Fruit fly (Drosophila melanogaster) whole organism, pupa: Measurements from ENCODE around the gene Six4.

Experiments
- CG10348 ChIP-seq: fragments of 200-800 bp; sonication (Bioruptor generic); IDR thresholded peaks from 2 replicates; pipeline ENCODE4 v1.3.6; 2022; ENCODE audit warnings: missing biosample characterization, missing genetic modification characterization
- CG12605 ChIP-seq: fragments of 200-800 bp; sonication (Bioruptor generic); IDR thresholded peaks from 2 replicates; pipeline ENCODE4 v1.3.6; 2022; ENCODE audit warnings: missing biosample characterization, missing genetic modification characterization
- CG13204 ChIP-seq: fragments of 200-800 bp; sonication (Bioruptor generic); optimal IDR thresholded peaks from 2 replicates; lab custom pipeline; 2018; ENCODE audit warnings: missing biosample characterization, mild to moderate bottlenecking, missing genetic modification characterization, moderate library complexity
- CG34367 ChIP-seq: fragments of 200-800 bp; sonication (Bioruptor generic); optimal IDR thresholded peaks from 2 replicates; lab custom pipeline; 2018; ENCODE audit warnings: missing biosample characterization, mild to moderate bottlenecking, missing genetic modification characterization
- CG9948 ChIP-seq: fragments of 200-800 bp; sonication (Bioruptor generic); optimal IDR thresholded peaks from 2 replicates; lab custom pipeline; 2018; ENCODE audit warnings: missing biosample characterization, mild to moderate bottlenecking, missing genetic modification characterization, moderate library complexity
- EcR ChIP-seq: fragments of 200-800 bp; sonication (Bioruptor generic); optimal IDR thresholded peaks from 3 replicates; lab custom pipeline; 2019; ENCODE audit warnings: missing biosample characterization, missing genetic modification characterization, mild to moderate bottlenecking, moderate library complexity, missing genetic modification reagents
- Ets98B ChIP-seq: fragments of 200-800 bp; sonication (Bioruptor generic); IDR thresholded peaks from 2 replicates; pipeline ENCODE4 v1.3.6; 2022; ENCODE audit warnings: missing biosample characterization, missing genetic modification characterization
- gl ChIP-seq: fragments of 200-800 bp; sonication (Bioruptor generic); optimal IDR thresholded peaks from 2 replicates; lab custom pipeline; 2018; ENCODE audit warnings: missing biosample characterization, mild to moderate bottlenecking, missing genetic modification characterization
- rn ChIP-seq: fragments of 200-800 bp; sonication (Bioruptor generic); IDR thresholded peaks from 2 replicates; pipeline ENCODE4 v1.3.6; 2022; ENCODE audit warnings: missing biosample characterization, missing genetic modification characterization

DNA sequence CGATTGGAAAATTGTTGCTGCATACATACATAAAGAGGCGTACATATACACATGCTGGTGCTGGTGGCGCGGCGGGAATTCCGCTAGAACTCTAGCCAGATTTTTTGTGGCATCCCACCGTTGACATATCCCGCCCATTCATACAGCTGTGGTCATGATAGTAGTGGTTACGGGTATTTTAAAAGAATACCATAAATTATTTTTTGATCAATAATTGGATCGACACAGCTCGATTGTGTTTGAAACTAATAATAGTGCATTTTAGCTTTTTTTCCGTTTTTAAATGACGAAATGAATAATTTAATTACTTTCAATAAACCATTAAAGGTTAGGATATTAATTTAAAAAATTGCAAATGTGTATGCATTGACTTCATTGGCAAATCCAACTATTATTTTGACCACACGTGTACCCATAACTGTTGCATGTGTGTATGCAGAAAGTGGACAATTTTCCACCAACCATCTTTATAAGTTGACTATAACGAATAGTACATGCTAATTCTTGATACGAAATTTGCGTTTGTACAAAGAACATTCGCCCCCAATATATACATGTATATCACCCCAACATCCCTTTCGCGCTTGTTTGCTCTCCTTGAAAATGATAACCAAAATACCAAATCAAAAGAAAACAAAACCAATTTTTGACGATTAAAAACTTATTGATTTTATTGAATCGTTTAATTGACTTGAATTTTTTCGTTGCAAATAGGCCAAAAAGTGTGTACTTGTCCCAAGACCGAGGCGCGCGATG, 20.5 kb downstream of the Six4 start:
- peak; percentile 89 for TF ChIP-seq CG12605 (GFP tag; lab: Robert Waterston, UW)
- TF ChIP-seq rn, result peak; percentile 69
- TF ChIP-seq Ets98B, result peak; percentile 88
- TF ChIP-seq CG9948 (tag; lab: Kevin White, UChicago), result peak; percentile 76
- TF ChIP-seq CG13204 (GFP tag; lab: Kevin White, UChicago), result no peak
- TF ChIP-seq CG10348 (GFP tag; lab: Robert Waterston, UW), result no peak
- peak; percentile 79 for TF ChIP-seq CG34367 (tag; lab: Kevin White, UChicago)
- no peak for TF ChIP-seq EcR
- TF ChIP-seq gl (tag; lab: Kevin White, UChicago), result peak; percentile 52
